Fruit fly (Drosophila melanogaster) whole organism, pupa: ENCODE results near the gene CG14963.

Source experiments
- CG10348 ChIP-seq: fragments of 200-800 bp; sonication (Bioruptor generic); IDR thresholded peaks from 2 replicates; pipeline ENCODE4 v1.3.6; 2022; ENCODE audit warnings: missing biosample characterization, missing genetic modification characterization
- CG12605 ChIP-seq: fragments of 200-800 bp; sonication (Bioruptor generic); IDR thresholded peaks from 2 replicates; pipeline ENCODE4 v1.3.6; 2022; ENCODE audit warnings: missing biosample characterization, missing genetic modification characterization
- CG14655 ChIP-seq: fragments of 200-800 bp; sonication (Bioruptor generic); optimal IDR thresholded peaks from 3 replicates; lab custom pipeline; 2017; ENCODE audit warnings: mild to moderate bottlenecking, missing biosample characterization, missing genetic modification reagents, missing genetic modification characterization
- CG17806 ChIP-seq: fragments of 200-800 bp; sonication (Bioruptor generic); optimal IDR thresholded peaks from 2 replicates; lab custom pipeline; 2018; ENCODE audit warnings: missing biosample characterization, mild to moderate bottlenecking, missing genetic modification characterization, moderate library complexity
- Pif1B ChIP-seq: fragments of 200-800 bp; sonication (Bioruptor generic); optimal IDR thresholded peaks from 3 replicates; lab custom pipeline; 2016; ENCODE audit warnings: missing biosample characterization, missing genetic modification characterization
- gl ChIP-seq: fragments of 200-800 bp; sonication (Bioruptor generic); optimal IDR thresholded peaks from 2 replicates; lab custom pipeline; 2018; ENCODE audit warnings: missing biosample characterization, mild to moderate bottlenecking, missing genetic modification characterization

DNA sequence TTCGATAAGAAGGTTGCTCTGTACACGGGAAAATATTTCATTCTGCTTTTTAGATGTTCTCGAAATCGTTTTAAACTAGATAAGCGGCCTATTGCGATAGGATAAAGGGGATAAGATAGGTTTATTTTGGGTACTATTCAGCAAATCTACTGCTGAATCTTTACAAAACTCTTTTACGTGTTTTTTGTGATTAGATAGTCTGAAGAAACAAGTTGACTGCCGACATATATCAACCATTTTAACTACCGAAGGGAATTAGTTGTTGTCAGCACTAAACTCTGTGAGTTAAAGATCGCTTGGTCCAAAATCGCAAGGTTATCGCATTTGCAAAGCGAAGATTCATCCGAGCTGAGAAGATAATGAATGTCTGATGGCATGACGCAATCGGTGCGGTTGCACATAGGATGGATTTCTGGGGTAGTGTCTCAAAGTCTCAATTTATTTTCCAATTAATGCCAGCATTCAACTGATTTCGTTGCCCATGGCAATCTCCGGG, 6.1 kb downstream of the CG14963 start, which contains the start of gene Asciz:
- TF ChIP-seq gl (tag; lab: Kevin White, UChicago) (no peak), CG14655 (no peak), Pif1B (GFP tag; lab: Kevin White, UChicago) (no peak), CG12605 (GFP tag; lab: Robert Waterston, UW) (no peak), CG10348 (GFP tag; lab: Robert Waterston, UW) (no peak), CG17806 (no peak)
